Worm (Caenorhabditis elegans): Measurements from ENCODE around the gene C31A11.13.
A peak's percentile ranks its signal among the peaks of the same experiment; 100 is the strongest.

C31A11.13 gene

DNA sequence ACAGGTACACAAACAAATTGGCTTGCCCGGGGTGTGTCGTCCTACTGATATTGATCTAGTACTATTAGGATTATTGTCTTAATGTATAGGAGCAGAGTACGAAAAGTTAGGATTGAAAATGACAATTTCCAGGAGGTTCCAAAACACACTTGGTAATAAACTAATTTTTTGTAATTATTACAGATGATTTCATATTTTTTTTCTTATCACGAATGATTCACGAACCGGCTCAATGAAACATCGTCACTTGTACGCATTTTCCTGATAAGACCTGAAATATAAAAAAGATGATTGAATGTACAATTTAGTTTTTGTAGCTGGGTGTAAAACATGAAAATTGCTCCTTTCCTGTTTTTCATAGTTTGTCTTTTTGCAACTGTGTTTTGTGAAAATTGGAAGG is at the start of gene C31A11.13, which contains the start of gene oac-6:
C31A11.13 (minus strand) TSS at position 113 of the 400 bp plus-strand sequence.
oac-6 (plus strand) TSS at position 279 of the 400 bp plus-strand sequence.
- TF ChIP-seq unc-62 (GFP tag; optimal IDR thresholded peaks at IDR 0.05 in 1 of 2) (peak in 1 of 2 experiments; percentile 65), unc-62 (tag; optimal IDR thresholded peaks at IDR 0.05) (no peak), daf-16 (GFP tag; optimal IDR thresholded peaks at IDR 0.05) (no peak), daf-16 (tag; optimal IDR thresholded peaks at IDR 0.05) (peak; percentile 9), ama-1 (optimal IDR thresholded peaks at IDR 0.05) (no peak), nhr-25 (tag; optimal IDR thresholded peaks at IDR 0.05; ENCODE audit: borderline replicate concordance, insufficient read depth) (no peak), lsy-2 (tag; optimal IDR thresholded peaks at IDR 0.05) (no peak), lir-3 (tag; optimal IDR thresholded peaks at IDR 0.05) (no peak), nhr-77 (tag; optimal IDR thresholded peaks at IDR 0.05) (no peak), daf-8 (GFP tag; IDR thresholded peaks at IDR 0.05) (no peak), pqm-1 (tag; optimal IDR thresholded peaks at IDR 0.05) (peak; percentile 37), spr-3 (GFP tag; optimal IDR thresholded peaks at IDR 0.05) (no peak), nhr-28 (tag; optimal IDR thresholded peaks at IDR 0.05) (peak; percentile 27), ZK337.2 (GFP tag; IDR thresholded peaks at IDR 0.05) (no peak), lin-29 (GFP tag; IDR thresholded peaks at IDR 0.05) (no peak), lim-7 (GFP tag; IDR thresholded peaks at IDR 0.05) (no peak), ztf-11 (tag; optimal IDR thresholded peaks at IDR 0.05) (no peak)

DNA sequence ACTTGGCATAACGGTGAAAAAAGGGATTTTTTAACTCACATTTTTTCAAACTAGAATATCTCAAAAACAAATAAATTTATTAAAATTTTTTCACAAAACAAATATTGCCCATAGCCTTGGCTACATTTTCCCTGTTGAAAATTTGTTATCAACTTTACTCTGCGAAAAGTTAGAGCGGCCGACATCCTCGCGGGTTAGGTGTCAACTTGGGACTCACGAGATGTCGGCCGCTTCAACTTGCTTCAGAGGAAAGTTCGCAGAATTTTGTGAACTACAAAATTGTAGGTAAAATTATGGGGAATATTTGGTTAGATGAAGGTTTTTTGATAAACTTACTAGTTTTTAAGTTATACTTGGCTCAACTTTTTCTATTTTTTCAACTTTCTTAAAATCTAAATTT is 49.4 kb upstream of the C31A11.13 start:
- no peak for TF ChIP-seq lin-39 (tag; optimal IDR thresholded peaks at IDR 0.05)
- no peak for TF ChIP-seq duxl-1 (tag; optimal IDR thresholded peaks at IDR 0.05; ENCODE audit: poor library complexity)
- TF ChIP-seq ceh-20 (GFP tag; IDR thresholded peaks at IDR 0.05), result no peak
- TF ChIP-seq ztf-7 (tag; optimal IDR thresholded peaks at IDR 0.05), result no peak
- no peak for TF ChIP-seq zip-11 (GFP tag; IDR thresholded peaks at IDR 0.05)
- peak; percentile 23 for TF ChIP-seq snpc-4 (tag; optimal IDR thresholded peaks at IDR 0.05)
- TF ChIP-seq dpl-1 (GFP tag; optimal IDR thresholded peaks at IDR 0.05), result no peak
- no peak for TF ChIP-seq Y5F2A.4 (GFP tag; optimal IDR thresholded peaks at IDR 0.05)

DNA sequence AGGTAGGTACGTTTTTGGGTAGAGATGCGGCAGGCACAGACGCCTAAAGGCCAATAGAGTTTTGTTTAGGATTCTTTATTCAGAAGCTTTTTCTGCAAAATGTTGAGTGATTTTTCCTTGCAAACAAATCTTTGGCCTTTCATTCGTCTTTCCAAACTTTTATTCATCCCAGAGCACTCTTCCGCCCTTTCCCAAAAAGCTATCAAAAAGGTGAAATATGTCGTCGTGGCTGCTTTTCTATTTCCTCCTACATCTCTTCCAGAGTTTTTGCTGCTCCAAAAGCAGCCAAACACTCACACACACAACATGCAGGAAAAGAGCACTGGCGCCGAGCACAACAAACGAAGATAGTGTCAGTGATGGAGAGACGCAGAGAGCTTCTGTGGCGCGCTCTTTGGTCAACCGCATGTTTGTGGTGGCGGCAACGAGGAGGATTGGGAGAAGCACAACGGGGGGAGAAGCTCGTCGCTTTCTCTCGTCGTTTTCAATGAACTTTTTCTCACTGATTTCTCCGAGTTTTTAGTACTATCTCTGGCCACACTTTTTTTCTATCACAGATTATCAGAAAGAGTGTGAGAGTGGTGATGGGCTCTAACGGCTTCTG is 48.5 kb upstream of the C31A11.13 start:
- TF ChIP-seq zag-1 (tag; optimal IDR thresholded peaks at IDR 0.05) (no peak), daf-16 (GFP tag; optimal IDR thresholded peaks at IDR 0.05) (peak in 1 of 2 experiments; percentile 45), daf-16 (tag; optimal IDR thresholded peaks at IDR 0.05) (peak; percentile 87), nhr-25 (tag; optimal IDR thresholded peaks at IDR 0.05; ENCODE audit: borderline replicate concordance, insufficient read depth) (no peak), F44E2.7 (GFP tag; IDR thresholded peaks at IDR 0.05) (no peak), hlh-11 (tag; optimal IDR thresholded peaks at IDR 0.05) (peak; percentile 87), nhr-77 (tag; optimal IDR thresholded peaks at IDR 0.05) (peak; percentile 23), cey-2 (tag; optimal IDR thresholded peaks at IDR 0.05; ENCODE audit: borderline replicate concordance, insufficient read depth) (no peak), rbr-2 (tag; optimal IDR thresholded peaks at IDR 0.05) (peak; percentile 66), lir-3 (tag; optimal IDR thresholded peaks at IDR 0.05) (no peak), ceh-20 (GFP tag; IDR thresholded peaks at IDR 0.05) (peak; percentile 33; the same call in 1 of the 2 replicates), Y105C5A.15 (GFP tag; IDR thresholded peaks at IDR 0.05) (no peak), lsy-2 (tag; optimal IDR thresholded peaks at IDR 0.05) (peak in 1 of 2 experiments; percentile 35), fkh-10 (GFP tag; optimal IDR thresholded peaks at IDR 0.05) (peak; percentile 62), dmd-6 (GFP tag; IDR thresholded peaks at IDR 0.05) (peak; percentile 78), egl-43 (GFP tag; IDR thresholded peaks at IDR 0.05) (no peak), ceh-28 (tag; optimal IDR thresholded peaks at IDR 0.05) (no peak), daf-8 (GFP tag; IDR thresholded peaks at IDR 0.05) (no peak), nhr-11 (tag; optimal IDR thresholded peaks at IDR 0.05) (peak; percentile 64), Y5F2A.4 (GFP tag; optimal IDR thresholded peaks at IDR 0.05) (no peak), mdl-1 (tag; optimal IDR thresholded peaks at IDR 0.05) (peak; percentile 9 to 75), zip-2 (tag; optimal IDR thresholded peaks at IDR 0.05) (no peak), F49E8.2 (tag; optimal IDR thresholded peaks at IDR 0.05; ENCODE audit: borderline replicate concordance) (no peak), F10B5.3 (tag; optimal IDR thresholded peaks at IDR 0.05) (no peak), Y75B8A.6 (GFP tag; IDR thresholded peaks at IDR 0.05) (no peak), lin-13 (GFP tag; optimal IDR thresholded peaks at IDR 0.05) (peak; percentile 14), ZK337.2 (GFP tag; IDR thresholded peaks at IDR 0.05) (no peak), spr-3 (GFP tag; optimal IDR thresholded peaks at IDR 0.05) (no peak), dmd-9 (GFP tag; IDR thresholded peaks at IDR 0.05) (no peak), nhr-102 (tag; optimal IDR thresholded peaks at IDR 0.05) (peak; percentile 5), mes-2 (tag; optimal IDR thresholded peaks at IDR 0.05; ENCODE audit: poor library complexity, severe bottlenecking) (peak; percentile 32), unc-62 (GFP tag; optimal IDR thresholded peaks at IDR 0.05 in 1 of 2) (peak in 1 of 2 experiments; percentile 99), unc-62 (tag; optimal IDR thresholded peaks at IDR 0.05) (no peak), aha-1 (tag) (peak; percentile 95)
